Worm (Caenorhabditis elegans) whole organism, L4/young adult: ENCODE data around the gene fbxa-3.
"Not testable (repeated sequence)": the region's sequence is repeated elsewhere in the genome, so short reads cannot be mapped to it uniquely, and the experiment has no call there.

ENCODE experiments used
- W03F9.2 ChIP-seq: fragments of 150-350 bp; optimal IDR thresholded peaks from 2 replicates; lab custom pipeline; 2014; ENCODE audit warnings: missing biosample characterization, missing genetic modification characterization
- dao-5 ChIP-seq: sonication (generic microtip); optimal IDR thresholded peaks from 2 replicates; lab custom pipeline; 2016; ENCODE audit warnings: missing genotype, missing genetic modification characterization, moderate library complexity, missing compliant biosample characterization
- him-1 ChIP-seq: sonication (generic microtip); optimal IDR thresholded peaks from 2 replicates; lab custom pipeline; 2016; ENCODE audit warnings: missing genotype, missing genetic modification reagents, missing genetic modification characterization, missing compliant biosample characterization

The fbxa-3 gene

ce11 chrII:1820774-1821173 is at the start of gene fbxa-3:
TSS of gene fbxa-3 (minus strand) at chrII:1820874.
- TF ChIP-seq dao-5 (tag; lab: Kevin White, UChicago) (no peak), W03F9.2 (tag; lab: Kevin White, UChicago) (no peak), him-1 (tag; lab: Kevin White, UChicago) (no peak)

ce11 chrII:1869120-1869519 is 48.4 kb upstream of the fbxa-3 start, which contains the start of gene math-14:
TSS of gene math-14 (plus strand) at chrII:1869420.
- no peak for TF ChIP-seq him-1 (tag; lab: Kevin White, UChicago)
- no peak for TF ChIP-seq W03F9.2 (tag; lab: Kevin White, UChicago)
- no peak for TF ChIP-seq dao-5 (tag; lab: Kevin White, UChicago)

- no peak for TF ChIP-seq W03F9.2 (tag; lab: Kevin White, UChicago)
- TF ChIP-seq him-1 (tag; lab: Kevin White, UChicago): no peak
- TF ChIP-seq dao-5 (tag; lab: Kevin White, UChicago): no peak
Measured at ce11 chrII:1865683-1866431, 45.2 kb upstream of the fbxa-3 start, which contains the start of gene math-15. TSS of gene math-15 (plus strand) at chrII:1866381.

- TF ChIP-seq W03F9.2 (tag; lab: Kevin White, UChicago) (no peak), him-1 (tag; lab: Kevin White, UChicago) (no peak), dao-5 (tag; lab: Kevin White, UChicago) (no peak)
Measured at ce11 chrII:1864278-1864677, 43.6 kb upstream of the fbxa-3 start, which contains the start of gene C16C4.17. TSS of gene C16C4.17 (plus strand) at chrII:1864578.

ce11 chrII:1862334-1862733 is 41.7 kb upstream of the fbxa-3 start, which contains the start of gene fbxb-98:
TSS of gene fbxb-98 (plus strand) at chrII:1862634.
- TF ChIP-seq W03F9.2, him-1, dao-5 (tag; lab: Kevin White, UChicago): not testable (repeated sequence)

ce11 chrII:1861285-1861793 is 40.7 kb upstream of the fbxa-3 start, which contains the start of gene C16C4.18:
TSS of gene C16C4.18 (minus strand) at chrII:1861335.
- not testable (repeated sequence) for TF ChIP-seq dao-5, W03F9.2, him-1 (tag; lab: Kevin White, UChicago)

- TF ChIP-seq W03F9.2, him-1, dao-5 (tag; lab: Kevin White, UChicago): not testable (repeated sequence)
Measured at ce11 chrII:1854094-1854493, 33.4 kb upstream of the fbxa-3 start, which contains the start of gene fbxb-95. TSS of gene fbxb-95 (plus strand) at chrII:1854394.

ce11 chrII:1852503-1852902 is 31.8 kb upstream of the fbxa-3 start, which contains the start of gene C52E2.2:
TSS of gene C52E2.2 (plus strand) at chrII:1852803.
- TF ChIP-seq him-1 (tag; lab: Kevin White, UChicago): no peak
- TF ChIP-seq W03F9.2 (tag; lab: Kevin White, UChicago): no peak
- TF ChIP-seq dao-5 (tag; lab: Kevin White, UChicago): no peak

ce11 chrII:1851716-1852115 is 31.0 kb upstream of the fbxa-3 start:
- TF ChIP-seq dao-5 (tag; lab: Kevin White, UChicago) (no peak), W03F9.2 (tag; lab: Kevin White, UChicago) (no peak), him-1 (tag; lab: Kevin White, UChicago) (no peak)

ce11 chrII:1850840-1851294 is 30.2 kb upstream of the fbxa-3 start, which contains the start of gene C52E2.3:
TSS of gene C52E2.3 (plus strand) at chrII:1851244.
- TF ChIP-seq dao-5 (tag; lab: Kevin White, UChicago) (no peak), W03F9.2 (tag; lab: Kevin White, UChicago) (no peak), him-1 (tag; lab: Kevin White, UChicago) (no peak)

- TF ChIP-seq dao-5 (tag; lab: Kevin White, UChicago) (no peak), W03F9.2 (tag; lab: Kevin White, UChicago) (no peak), him-1 (tag; lab: Kevin White, UChicago) (no peak)
Measured at ce11 chrII:1850299-1850698, 29.6 kb upstream of the fbxa-3 start, which contains the start of gene fbxb-96. TSS of gene fbxb-96 (minus strand) at chrII:1850399.

- TF ChIP-seq dao-5 (tag; lab: Kevin White, UChicago) (no peak), W03F9.2 (tag; lab: Kevin White, UChicago) (no peak), him-1 (tag; lab: Kevin White, UChicago) (no peak)
Measured at ce11 chrII:1848109-1848508, 27.4 kb upstream of the fbxa-3 start, which contains the start of gene fbxb-97. TSS of gene fbxb-97 (minus strand) at chrII:1848161.

ce11 chrII:1844552-1844951 is 23.9 kb upstream of the fbxa-3 start:
- TF ChIP-seq him-1 (tag; lab: Kevin White, UChicago): no peak
